Fruit fly (Drosophila melanogaster) whole organism, pupa: ENCODE results near the gene PIG-K.

Experiments used
- CG10348 ChIP-seq: fragments of 200-800 bp; sonication (Bioruptor generic); IDR thresholded peaks from 2 replicates; pipeline ENCODE4 v1.3.6; 2022; ENCODE audit warnings: missing biosample characterization, missing genetic modification characterization
- CG12605 ChIP-seq: fragments of 200-800 bp; sonication (Bioruptor generic); IDR thresholded peaks from 2 replicates; pipeline ENCODE4 v1.3.6; 2022; ENCODE audit warnings: missing biosample characterization, missing genetic modification characterization
- CG13204 ChIP-seq: fragments of 200-800 bp; sonication (Bioruptor generic); optimal IDR thresholded peaks from 2 replicates; lab custom pipeline; 2018; ENCODE audit warnings: missing biosample characterization, mild to moderate bottlenecking, missing genetic modification characterization, moderate library complexity
- CG14655 ChIP-seq: fragments of 200-800 bp; sonication (Bioruptor generic); optimal IDR thresholded peaks from 3 replicates; lab custom pipeline; 2017; ENCODE audit warnings: mild to moderate bottlenecking, missing biosample characterization, missing genetic modification reagents, missing genetic modification characterization
- CG15710 ChIP-seq: fragments of 200-800 bp; sonication (Bioruptor generic); optimal IDR thresholded peaks from 2 replicates; lab custom pipeline; 2018; ENCODE audit warnings: missing biosample characterization, mild to moderate bottlenecking, missing genetic modification characterization, moderate library complexity
- CG17806 ChIP-seq: fragments of 200-800 bp; sonication (Bioruptor generic); optimal IDR thresholded peaks from 2 replicates; lab custom pipeline; 2018; ENCODE audit warnings: missing biosample characterization, mild to moderate bottlenecking, missing genetic modification characterization, moderate library complexity
- CG32121 ChIP-seq: fragments of 200-800 bp; sonication (Bioruptor generic); IDR thresholded peaks from 2 replicates; pipeline ENCODE4 v1.3.6; 2022; ENCODE audit warnings: missing biosample characterization, missing genetic modification characterization
- CG34367 ChIP-seq: fragments of 200-800 bp; sonication (Bioruptor generic); optimal IDR thresholded peaks from 2 replicates; lab custom pipeline; 2018; ENCODE audit warnings: missing biosample characterization, mild to moderate bottlenecking, missing genetic modification characterization
- CG4496 ChIP-seq: fragments of 200-800 bp; sonication (Bioruptor generic); IDR thresholded peaks from 3 replicates; pipeline ENCODE4 v1.3.6; 2022; ENCODE audit warnings: missing biosample characterization, missing genetic modification characterization
- CG8159 ChIP-seq: fragments of 200-800 bp; sonication (Bioruptor generic); optimal IDR thresholded peaks from 3 replicates; lab custom pipeline; 2018; ENCODE audit warnings: missing biosample characterization, mild to moderate bottlenecking, missing genetic modification characterization, moderate library complexity
- CG8301 ChIP-seq: fragments of 200-800 bp; sonication (Bioruptor generic); optimal IDR thresholded peaks from 2 replicates; lab custom pipeline; 2018; ENCODE audit warnings: missing biosample characterization, mild to moderate bottlenecking, missing genetic modification characterization
- CG9948 ChIP-seq: fragments of 200-800 bp; sonication (Bioruptor generic); optimal IDR thresholded peaks from 2 replicates; lab custom pipeline; 2018; ENCODE audit warnings: missing biosample characterization, mild to moderate bottlenecking, missing genetic modification characterization, moderate library complexity
- D1 ChIP-seq: fragments of 200-800 bp; sonication (Bioruptor generic); optimal IDR thresholded peaks from 2 replicates; lab custom pipeline; 2018; ENCODE audit warnings: missing biosample characterization, mild to moderate bottlenecking, missing genetic modification characterization, moderate library complexity
- EcR ChIP-seq: fragments of 200-800 bp; sonication (Bioruptor generic); optimal IDR thresholded peaks from 3 replicates; lab custom pipeline; 2019; ENCODE audit warnings: missing biosample characterization, missing genetic modification characterization, mild to moderate bottlenecking, moderate library complexity, missing genetic modification reagents
- Ets98B ChIP-seq: fragments of 200-800 bp; sonication (Bioruptor generic); IDR thresholded peaks from 2 replicates; pipeline ENCODE4 v1.3.6; 2022; ENCODE audit warnings: missing biosample characterization, missing genetic modification characterization
- Pif1A ChIP-seq: fragments of 200-800 bp; sonication (Bioruptor generic); optimal IDR thresholded peaks from 3 replicates; lab custom pipeline; 2016; ENCODE audit warnings: missing biosample characterization, missing genetic modification characterization
- Pif1B ChIP-seq: fragments of 200-800 bp; sonication (Bioruptor generic); optimal IDR thresholded peaks from 3 replicates; lab custom pipeline; 2016; ENCODE audit warnings: missing biosample characterization, missing genetic modification characterization
- Snoo ChIP-seq: fragments of 200-800 bp; sonication (Bioruptor generic); optimal IDR thresholded peaks from 3 replicates; lab custom pipeline; 2017; ENCODE audit warnings: missing biosample characterization, mild to moderate bottlenecking, missing genetic modification characterization, inconsistent platforms
- fd96Ca ChIP-seq: fragments of 200-800 bp; sonication (Bioruptor generic); IDR thresholded peaks from 3 replicates; pipeline ENCODE4 v1.3.6; 2022; ENCODE audit warnings: missing biosample characterization, missing genetic modification characterization
- gl ChIP-seq: fragments of 200-800 bp; sonication (Bioruptor generic); optimal IDR thresholded peaks from 2 replicates; lab custom pipeline; 2018; ENCODE audit warnings: missing biosample characterization, mild to moderate bottlenecking, missing genetic modification characterization
- rn ChIP-seq: fragments of 200-800 bp; sonication (Bioruptor generic); IDR thresholded peaks from 2 replicates; pipeline ENCODE4 v1.3.6; 2022; ENCODE audit warnings: missing biosample characterization, missing genetic modification characterization

The PIG-K gene

dm6 chrX:1981723-1982122 is 27.4 kb downstream of the PIG-K start:
- TF ChIP-seq CG17806 (tag; lab: Kevin White, UChicago) (no peak), EcR (GFP tag; lab: Kevin White, UChicago) (peak; percentile 49), Pif1A (GFP tag; lab: Kevin White, UChicago) (no peak), CG8301 (tag; lab: Kevin White, UChicago) (no peak), Ets98B (GFP tag; lab: Robert Waterston, UW) (no peak), CG8159 (tag; lab: Kevin White, UChicago) (no peak), Snoo (tag; lab: Kevin White, UChicago) (no peak), CG14655 (GFP tag; lab: Kevin White, UChicago) (no peak)
- TF ChIP-seq, all 21 proteins: peak for 1

- TF ChIP-seq gl (tag; lab: Kevin White, UChicago): no peak
- no peak for TF ChIP-seq EcR (GFP tag; lab: Kevin White, UChicago)
- TF ChIP-seq CG14655 (GFP tag; lab: Kevin White, UChicago): peak; percentile 50
- no peak for TF ChIP-seq CG13204 (GFP tag; lab: Kevin White, UChicago)
- TF ChIP-seq CG15710: no peak
- TF ChIP-seq CG32121 (GFP tag; lab: Robert Waterston, UW): peak; percentile 86
- no peak for TF ChIP-seq CG9948 (tag; lab: Kevin White, UChicago)
- no peak for TF ChIP-seq CG17806 (tag; lab: Kevin White, UChicago)
- peak; percentile 88 for TF ChIP-seq CG4496
- 0 out of 2 replicates have a peak, but pooled peaks have one; percentile 17 for TF ChIP-seq CG10348 (GFP tag; lab: Robert Waterston, UW)
- TF ChIP-seq Snoo (tag; lab: Kevin White, UChicago): no peak
- TF ChIP-seq fd96Ca (GFP tag; lab: Robert Waterston, UW): peak; percentile 84
- TF ChIP-seq CG12605: peak; percentile 48
- peak; percentile 70 for TF ChIP-seq rn (GFP tag; lab: Robert Waterston, UW)
- no peak for TF ChIP-seq D1 (tag; lab: Kevin White, UChicago)
- TF ChIP-seq CG34367: no peak
- peak; percentile 86 for TF ChIP-seq Ets98B (GFP tag; lab: Robert Waterston, UW)
- peak; percentile 37 for TF ChIP-seq CG8301 (tag; lab: Kevin White, UChicago)
- TF ChIP-seq CG8159 (tag; lab: Kevin White, UChicago): no peak
- no peak for TF ChIP-seq Pif1A (GFP tag; lab: Kevin White, UChicago)
- TF ChIP-seq Pif1B: no peak
Measured at dm6 chrX:1979673-1980072, 29.5 kb downstream of the PIG-K start.

dm6 chrX:1979031-1979430 is 30.1 kb downstream of the PIG-K start:
- TF ChIP-seq rn (GFP tag; lab: Robert Waterston, UW): peak; percentile 26; the same call in 1 of the 2 replicates
- no peak for TF ChIP-seq EcR (GFP tag; lab: Kevin White, UChicago)
- TF ChIP-seq CG8159 (tag; lab: Kevin White, UChicago): no peak
- TF ChIP-seq Pif1A (GFP tag; lab: Kevin White, UChicago): peak; percentile 28
- TF ChIP-seq CG10348 (GFP tag; lab: Robert Waterston, UW): peak; percentile 6; the same call in 1 of the 2 replicates
- TF ChIP-seq fd96Ca (GFP tag; lab: Robert Waterston, UW): peak; percentile 83
- TF ChIP-seq Ets98B (GFP tag; lab: Robert Waterston, UW): no peak
- no peak for TF ChIP-seq CG9948 (tag; lab: Kevin White, UChicago)
- peak; percentile 85 for TF ChIP-seq CG32121 (GFP tag; lab: Robert Waterston, UW)
- no peak for TF ChIP-seq Snoo (tag; lab: Kevin White, UChicago)
- TF ChIP-seq CG8301 (tag; lab: Kevin White, UChicago): peak; percentile 75
- TF ChIP-seq gl (tag; lab: Kevin White, UChicago): no peak
- TF ChIP-seq CG14655 (GFP tag; lab: Kevin White, UChicago): peak; percentile 71
- peak; percentile 60 for TF ChIP-seq CG4496

dm6 chrX:1975879-1976601 is 33.1 kb downstream of the PIG-K start:
- TF ChIP-seq CG12605: peak; percentile 39; the same call in 1 of the 2 replicates
- no peak for TF ChIP-seq CG17806 (tag; lab: Kevin White, UChicago)
- peak; percentile 27 for TF ChIP-seq CG32121 (GFP tag; lab: Robert Waterston, UW)
- peak; percentile 22 for TF ChIP-seq CG8301 (tag; lab: Kevin White, UChicago)
- TF ChIP-seq CG14655 (GFP tag; lab: Kevin White, UChicago): peak; percentile 23
- peak; percentile 1 for TF ChIP-seq CG13204 (GFP tag; lab: Kevin White, UChicago)
- TF ChIP-seq Ets98B (GFP tag; lab: Robert Waterston, UW): peak; percentile 45
- no peak for TF ChIP-seq CG10348 (GFP tag; lab: Robert Waterston, UW)
- no peak for TF ChIP-seq CG9948 (tag; lab: Kevin White, UChicago)
- no peak for TF ChIP-seq Pif1A (GFP tag; lab: Kevin White, UChicago)
- peak; percentile 62; the same call in 2 of the 3 replicates for TF ChIP-seq CG4496
- peak; percentile 96 for TF ChIP-seq EcR (GFP tag; lab: Kevin White, UChicago)
- peak; percentile 54; the same call in 1 of the 3 replicates for TF ChIP-seq fd96Ca (GFP tag; lab: Robert Waterston, UW)

dm6 chrX:1972150-1972549 is 37.0 kb downstream of the PIG-K start:
- TF ChIP-seq CG4496 (no peak), Snoo (tag; lab: Kevin White, UChicago) (peak; percentile 55)
